Worm (Caenorhabditis elegans) whole organism, mixed stage, embryonic: ENCODE measurements around the gene ets-9.

Experiments used
- M03D4.4 ChIP-seq: sonication (generic microtip); optimal IDR thresholded peaks from 2 replicates; lab custom pipeline; 2017; ENCODE audit warnings: mild to moderate bottlenecking, missing genetic modification characterization, missing compliant biosample characterization
- bed-3 ChIP-seq: fragments of 200-800 bp; sonication (Bioruptor generic); optimal IDR thresholded peaks from 3 replicates; lab custom pipeline; 2018; ENCODE audit warnings: mild to moderate bottlenecking, missing genetic modification characterization, moderate library complexity, missing compliant biosample characterization
- blmp-1 ChIP-seq: fragments of 150-350 bp; optimal IDR thresholded peaks from 2 replicates; lab custom pipeline; 2014; ENCODE audit warnings: missing biosample characterization, missing genetic modification characterization
- ceh-39 ChIP-seq: fragments of 150-350 bp; optimal IDR thresholded peaks from 2 replicates; lab custom pipeline; 2014; ENCODE audit warnings: missing biosample characterization, missing genetic modification characterization
- ceh-43 ChIP-seq: fragments of 200-800 bp; sonication (Bioruptor generic); optimal IDR thresholded peaks from 2 replicates; lab custom pipeline; 2018; ENCODE audit warnings: mild to moderate bottlenecking, missing genetic modification characterization, moderate library complexity, missing compliant biosample characterization
- ceh-83 ChIP-seq: fragments of 200-800 bp; sonication (Bioruptor generic); optimal IDR thresholded peaks from 2 replicates; lab custom pipeline; 2018; ENCODE audit warnings: mild to moderate bottlenecking, missing genetic modification characterization, missing compliant biosample characterization
- ces-1 ChIP-seq: fragments of 150-350 bp; optimal IDR thresholded peaks from 2 replicates; lab custom pipeline; 2014; ENCODE audit warnings: missing biosample characterization, missing genetic modification reagents, missing genetic modification characterization
- cnd-1 ChIP-seq: fragments of 200-800 bp; sonication (Bioruptor generic); optimal IDR thresholded peaks from 2 replicates; lab custom pipeline; 2018; ENCODE audit warnings: mild to moderate bottlenecking, missing genetic modification characterization, missing compliant biosample characterization
- drap-1 ChIP-seq: fragments of 200-800 bp; sonication (Bioruptor generic); optimal IDR thresholded peaks from 3 replicates; lab custom pipeline; 2018; ENCODE audit warnings: mild to moderate bottlenecking, missing genetic modification characterization, missing compliant biosample characterization
- elt-1 ChIP-seq: sonication (generic microtip); optimal IDR thresholded peaks from 2 replicates; lab custom pipeline; 2017; ENCODE audit warnings: missing genetic modification characterization, mild to moderate bottlenecking, missing compliant biosample characterization, antibody characterized with exemption, moderate library complexity, borderline replicate concordance; ENCODE audit not compliant: insufficient read depth
- elt-3 ChIP-seq: fragments of 150-350 bp; optimal IDR thresholded peaks from 2 replicates; lab custom pipeline; 2014; ENCODE audit warnings: missing biosample characterization, missing genetic modification characterization
- flh-1 ChIP-seq: fragments of 200-800 bp; sonication (Bioruptor generic); optimal IDR thresholded peaks from 2 replicates; lab custom pipeline; 2018; ENCODE audit warnings: mild to moderate bottlenecking, missing genetic modification characterization, moderate library complexity, missing compliant biosample characterization
- ham-2 ChIP-seq: fragments of 200-800 bp; sonication (Bioruptor generic); optimal IDR thresholded peaks from 2 replicates; lab custom pipeline; 2018; ENCODE audit warnings: mild to moderate bottlenecking, missing genetic modification characterization, missing compliant biosample characterization
- hlh-1 ChIP-seq: fragments of 150-350 bp; optimal IDR thresholded peaks from 2 replicates; lab custom pipeline; 2014; ENCODE audit warnings: missing biosample characterization, missing genetic modification reagents, missing genetic modification characterization
- lin-13 ChIP-seq: fragments of 150-350 bp; optimal IDR thresholded peaks from 2 replicates; lab custom pipeline; 2014; ENCODE audit warnings: missing biosample characterization, missing genetic modification characterization
- lin-32 ChIP-seq: fragments of 200-800 bp; sonication (Bioruptor generic); optimal IDR thresholded peaks from 2 replicates; lab custom pipeline; 2018; ENCODE audit warnings: mild to moderate bottlenecking, missing genetic modification characterization, missing compliant biosample characterization
- lsy-2 ChIP-seq: fragments of 150-350 bp; optimal IDR thresholded peaks from 2 replicates; lab custom pipeline; 2014; ENCODE audit warnings: missing biosample characterization, missing genetic modification characterization
- mab-5 ChIP-seq: fragments of 150-350 bp; optimal IDR thresholded peaks from 2 replicates; lab custom pipeline; 2014; ENCODE audit warnings: missing biosample characterization, missing genetic modification characterization
- mep-1 ChIP-seq: fragments of 150-350 bp; optimal IDR thresholded peaks from 2 replicates; lab custom pipeline; 2017; ENCODE audit warnings: missing biosample characterization, missing genetic modification reagents, missing genetic modification characterization, inconsistent platforms
- mls-2 ChIP-seq: sonication (generic microtip); optimal IDR thresholded peaks from 2 replicates; lab custom pipeline; 2016; ENCODE audit warnings: mild to moderate bottlenecking, missing genetic modification characterization, moderate library complexity, missing compliant biosample characterization
- nhr-12 ChIP-seq: fragments of 150-350 bp; optimal IDR thresholded peaks from 2 replicates; lab custom pipeline; 2014; ENCODE audit warnings: missing biosample characterization, missing genetic modification characterization
- nhr-2 ChIP-seq: fragments of 150-350 bp; optimal IDR thresholded peaks from 2 replicates; lab custom pipeline; 2014; ENCODE audit warnings: missing biosample characterization, missing genetic modification characterization
- nhr-237 ChIP-seq: fragments of 150-350 bp; optimal IDR thresholded peaks from 2 replicates; lab custom pipeline; 2014; ENCODE audit warnings: missing biosample characterization, missing genetic modification characterization
- nhr-28 ChIP-seq: fragments of 150-350 bp; optimal IDR thresholded peaks from 2 replicates; lab custom pipeline; 2014; ENCODE audit warnings: missing biosample characterization, missing genetic modification characterization
- nhr-76 ChIP-seq: sonication (generic microtip); optimal IDR thresholded peaks from 2 replicates; lab custom pipeline; 2017; ENCODE audit warnings: missing biosample characterization, missing genetic modification characterization
- pha-4 ChIP-seq: fragments of 150-350 bp; optimal IDR thresholded peaks from 2 replicates; lab custom pipeline; 2018; ENCODE audit warnings: missing biosample characterization, missing genetic modification reagents, missing genetic modification characterization
- sem-2 ChIP-seq: fragments of 200-800 bp; sonication (Bioruptor generic); optimal IDR thresholded peaks from 2 replicates; lab custom pipeline; 2018; ENCODE audit warnings: mild to moderate bottlenecking, missing genetic modification characterization, missing compliant biosample characterization
- snpc-4 ChIP-seq: fragments of 150-350 bp; optimal IDR thresholded peaks from 2 replicates; lab custom pipeline; 2014; ENCODE audit warnings: missing biosample characterization, missing genetic modification characterization
- sptf-1 ChIP-seq: sonication (generic microtip); optimal IDR thresholded peaks from 2 replicates; lab custom pipeline; 2017; ENCODE audit warnings: mild to moderate bottlenecking, missing genetic modification characterization, moderate library complexity, missing compliant biosample characterization
- tbx-8 ChIP-seq: fragments of 200-800 bp; sonication (Bioruptor generic); optimal IDR thresholded peaks from 2 replicates; lab custom pipeline; 2018; ENCODE audit warnings: mild to moderate bottlenecking, missing genetic modification characterization, moderate library complexity, missing compliant biosample characterization
- unc-120 ChIP-seq: sonication (generic microtip); optimal IDR thresholded peaks from 2 replicates; lab custom pipeline; 2017; ENCODE audit warnings: missing genetic modification characterization, missing compliant biosample characterization; ENCODE audit not compliant: poor library complexity, severe bottlenecking
- unc-39 ChIP-seq: fragments of 150-350 bp; optimal IDR thresholded peaks from 2 replicates; lab custom pipeline; 2014; ENCODE audit warnings: missing biosample characterization, missing genetic modification characterization
- unc-62 ChIP-seq: fragments of 150-350 bp; optimal IDR thresholded peaks from 2 replicates; lab custom pipeline; 2014; ENCODE audit warnings: missing biosample characterization, missing genetic modification reagents, missing genetic modification characterization
- zip-8 ChIP-seq: fragments of 150-350 bp; optimal IDR thresholded peaks from 2 replicates; lab custom pipeline; 2014; ENCODE audit warnings: missing biosample characterization, missing genetic modification characterization
- ztf-11 ChIP-seq: fragments of 150-350 bp; optimal IDR thresholded peaks from 2 replicates; lab custom pipeline; 2014; ENCODE audit warnings: missing biosample characterization, missing genetic modification characterization

The ets-9 gene

DNA sequence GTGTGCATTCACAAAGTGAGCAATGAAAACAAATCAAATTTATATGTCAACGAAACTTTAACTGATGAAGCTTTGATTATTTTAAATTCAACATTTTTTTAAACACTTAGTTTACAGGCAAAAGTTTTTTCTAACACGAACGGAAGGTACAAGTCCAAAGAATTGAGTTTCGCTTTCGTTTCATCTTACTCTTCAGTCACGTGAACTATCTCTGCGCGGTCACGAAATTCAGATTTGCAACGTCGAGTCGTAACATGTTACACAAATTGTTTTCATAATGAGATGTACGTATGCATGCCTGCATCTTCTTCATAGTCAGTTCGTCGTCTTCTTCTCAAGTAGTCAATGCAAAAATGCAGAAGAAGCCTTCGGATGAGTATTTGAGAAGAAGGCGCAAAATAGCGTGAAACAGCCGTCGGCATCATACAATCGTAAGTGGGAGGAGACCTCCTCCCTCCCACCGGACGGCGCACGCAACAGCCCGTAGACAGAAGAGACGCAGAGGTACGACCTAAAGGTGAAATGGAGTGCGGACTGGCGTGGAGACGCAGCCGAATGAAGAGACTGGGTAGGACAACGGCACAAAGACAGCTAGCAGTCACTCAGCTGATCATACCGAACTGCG lies 14.1 kb upstream of the ets-9 start, which contains the start of gene coel-1:
TSS of gene coel-1 (plus strand) at position 381 of the 625 bp plus-strand sequence.
- TF ChIP-seq nhr-237: no peak
- no peak for TF ChIP-seq mab-5 (tag; lab: Kevin White, UChicago)
- no peak for TF ChIP-seq lin-32
- no peak for TF ChIP-seq nhr-12
- TF ChIP-seq elt-3 (tag; lab: Kevin White, UChicago): no peak
- peak; percentile 20 for TF ChIP-seq blmp-1 (tag; lab: Kevin White, UChicago)
- TF ChIP-seq elt-1 (tag; lab: Kevin White, UChicago): no peak
- TF ChIP-seq lin-13 (tag; lab: Kevin White, UChicago): no peak
- peak; percentile 67 for TF ChIP-seq unc-62
- TF ChIP-seq ceh-83 (GFP tag; lab: Kevin White, UChicago): no peak
- no peak for TF ChIP-seq flh-1 (GFP tag; lab: Kevin White, UChicago)
- TF ChIP-seq lsy-2 (tag; lab: Kevin White, UChicago): peak; percentile 36
- no peak for TF ChIP-seq M03D4.4
- no peak for TF ChIP-seq tbx-8
- no peak for TF ChIP-seq mep-1 (tag; lab: Kevin White, UChicago)
- TF ChIP-seq snpc-4 (tag; lab: Kevin White, UChicago): no peak
- no peak for TF ChIP-seq ztf-11
- TF ChIP-seq nhr-28 (tag; lab: Kevin White, UChicago): no peak
- no peak for TF ChIP-seq ceh-43 (GFP tag; lab: Kevin White, UChicago)
- TF ChIP-seq nhr-76 (tag; lab: Kevin White, UChicago): no peak
- TF ChIP-seq drap-1 (GFP tag; lab: Kevin White, UChicago): peak; percentile 16
- TF ChIP-seq nhr-2: no peak
- peak; percentile 86 for TF ChIP-seq ham-2
- TF ChIP-seq pha-4 (tag; lab: Kevin White, UChicago): no peak
- TF ChIP-seq sptf-1 (tag; lab: Kevin White, UChicago): peak; percentile 31
- no peak for TF ChIP-seq zip-8
- peak; percentile 65 for TF ChIP-seq unc-120 (tag; lab: Kevin White, UChicago)
- peak; percentile 71 for TF ChIP-seq ces-1 (GFP tag; lab: Kevin White, UChicago)
- no peak for TF ChIP-seq bed-3
- TF ChIP-seq mls-2: peak; percentile 28
- peak; percentile 3 for TF ChIP-seq sem-2 (GFP tag; lab: Kevin White, UChicago)
- TF ChIP-seq ceh-39 (tag; lab: Kevin White, UChicago): no peak
- peak; percentile 8 for TF ChIP-seq cnd-1 (tag; lab: Kevin White, UChicago)
- TF ChIP-seq unc-39 (tag; lab: Kevin White, UChicago): no peak
- peak; percentile 72 for TF ChIP-seq hlh-1 (tag; lab: Kevin White, UChicago)

DNA sequence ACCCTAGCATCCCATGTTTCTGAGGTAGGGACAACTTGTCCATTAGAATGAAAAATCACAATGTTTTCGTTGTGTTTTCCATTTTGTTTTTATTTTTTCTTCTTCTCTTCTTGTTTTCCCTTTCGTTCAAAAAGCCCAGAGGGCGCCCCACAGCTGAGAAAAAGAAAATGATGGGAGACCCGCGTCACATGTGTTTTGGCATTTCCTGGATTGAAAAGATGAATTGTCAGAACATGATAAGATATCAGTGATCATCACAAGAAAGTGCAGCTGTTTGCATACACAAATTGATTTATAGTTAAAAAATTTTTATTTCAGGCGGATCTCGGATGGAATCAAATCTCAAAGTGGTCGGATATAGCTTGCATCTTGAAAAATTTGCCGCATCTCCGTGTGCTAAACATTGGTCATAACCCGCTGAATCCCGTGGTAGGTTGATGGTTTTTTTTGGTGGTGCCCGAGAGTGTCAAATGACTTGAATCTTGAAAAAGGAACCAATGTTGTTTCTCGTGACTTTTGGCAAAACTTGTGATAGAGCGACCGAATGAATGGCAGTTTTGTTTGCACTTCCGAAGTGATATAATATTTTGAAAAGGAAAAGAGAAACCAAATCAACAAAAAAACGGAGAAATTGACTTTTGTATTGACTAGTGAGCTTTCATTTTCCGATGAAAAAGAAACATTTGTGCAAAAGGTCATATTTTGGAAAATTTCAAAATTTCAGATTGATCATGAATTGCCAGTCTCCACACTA lies 13.1 kb upstream of the ets-9 start:
- TF ChIP-seq ham-2: no peak
- TF ChIP-seq lsy-2 (tag; lab: Kevin White, UChicago): no peak
- peak; percentile 72 for TF ChIP-seq mab-5 (tag; lab: Kevin White, UChicago)
- TF ChIP-seq hlh-1 (tag; lab: Kevin White, UChicago): peak; percentile 64
- TF ChIP-seq elt-1 (tag; lab: Kevin White, UChicago): no peak
- TF ChIP-seq ces-1 (GFP tag; lab: Kevin White, UChicago): no peak
- TF ChIP-seq bed-3: no peak
- TF ChIP-seq elt-3 (tag; lab: Kevin White, UChicago): no peak
- TF ChIP-seq ceh-39 (tag; lab: Kevin White, UChicago): no peak
- TF ChIP-seq unc-62: peak; percentile 75
- no peak for TF ChIP-seq nhr-2

DNA sequence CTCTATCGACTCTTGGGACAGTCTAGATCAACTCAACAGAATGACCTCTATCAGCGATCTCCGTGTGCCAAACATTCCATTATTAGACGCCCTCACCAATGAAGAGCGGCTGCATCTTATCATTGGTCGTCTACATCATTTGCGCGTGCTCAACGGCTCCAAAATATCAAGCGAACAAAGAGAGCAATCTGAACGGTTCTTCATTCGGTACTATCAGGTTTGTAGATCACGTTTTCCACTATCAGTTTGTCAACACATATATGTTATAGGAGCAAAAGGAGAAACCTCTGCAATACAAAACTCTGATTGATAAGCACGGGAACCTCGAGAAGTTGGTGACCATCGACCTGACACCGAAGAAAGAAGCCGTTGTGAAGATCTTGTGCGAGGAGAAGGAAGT lies 11.1 kb upstream of the ets-9 start:
- no peak for TF ChIP-seq drap-1 (GFP tag; lab: Kevin White, UChicago)
- TF ChIP-seq ham-2: no peak
- TF ChIP-seq elt-1 (tag; lab: Kevin White, UChicago): no peak
- TF ChIP-seq ztf-11: no peak
- TF ChIP-seq sem-2 (GFP tag; lab: Kevin White, UChicago): no peak
- TF ChIP-seq tbx-8: no peak
- no peak for TF ChIP-seq flh-1 (GFP tag; lab: Kevin White, UChicago)
- no peak for TF ChIP-seq ceh-39 (tag; lab: Kevin White, UChicago)
- no peak for TF ChIP-seq mep-1 (tag; lab: Kevin White, UChicago)
- no peak for TF ChIP-seq nhr-237
